Worm (Caenorhabditis elegans): ENCODE data around the gene T09F3.2.
A peak's percentile ranks its signal among the peaks of the same experiment; 100 is the strongest.

Gene T09F3.2

DNA sequence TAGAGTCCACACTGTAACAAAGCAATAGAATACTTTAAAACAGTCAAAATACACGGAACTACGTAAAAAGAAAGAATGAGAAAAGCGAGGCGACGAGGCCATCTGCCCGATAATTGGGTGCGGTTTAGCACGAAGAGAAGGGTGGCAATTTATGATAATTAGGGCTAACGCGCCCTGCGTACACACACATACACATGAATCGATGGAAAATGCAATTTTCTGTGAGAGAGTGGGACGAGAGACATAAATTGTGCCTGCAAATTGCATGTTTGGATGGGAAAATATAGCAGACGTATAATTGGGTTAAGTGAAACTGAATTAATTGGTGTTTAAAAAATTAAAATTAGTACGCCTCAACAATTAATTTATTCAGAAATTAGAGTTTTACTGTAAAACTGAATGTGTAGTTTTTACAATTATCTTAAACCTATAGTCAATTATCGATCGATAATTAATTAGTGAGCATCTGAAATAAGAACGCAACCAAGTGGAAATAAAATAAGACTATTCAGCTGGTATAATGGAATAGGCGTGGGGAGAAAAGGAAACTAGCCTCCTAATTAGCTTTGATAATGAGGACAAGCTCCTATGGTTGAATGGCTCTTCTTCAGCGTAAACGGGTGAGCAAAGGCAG lies 17.3 kb upstream of the T09F3.2 start:
- TF ChIP-seq ceh-91 (GFP tag; IDR thresholded peaks at IDR 0.05) (no peak), let-526 (GFP tag; IDR thresholded peaks at IDR 0.05) (no peak)

DNA sequence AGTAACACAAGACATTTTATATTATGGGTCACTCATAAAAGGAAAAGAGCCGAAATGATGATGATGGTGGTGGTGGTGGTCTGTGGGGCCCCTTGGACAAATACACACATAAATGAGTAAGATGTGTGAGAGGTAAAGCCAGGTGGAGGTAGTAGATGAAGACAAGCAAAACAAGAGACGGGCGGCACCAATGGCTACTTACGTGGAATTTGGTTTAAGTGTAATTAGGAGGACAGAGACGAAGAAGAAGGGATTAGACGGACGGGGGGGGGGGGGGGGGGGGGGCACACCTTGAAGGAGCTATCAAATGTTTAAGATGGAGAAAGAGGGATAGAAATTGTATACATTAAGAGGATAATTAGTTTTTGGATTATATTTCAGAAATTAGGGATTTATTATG lies 16.2 kb upstream of the T09F3.2 start:
- TF ChIP-seq gei-17 (GFP tag; optimal IDR thresholded peaks at IDR 0.05) (no peak), hlh-12 (tag; optimal IDR thresholded peaks at IDR 0.05) (no peak), zfh-2 (GFP tag; conservative IDR thresholded peaks at IDR 0.05) (no peak), sptf-2 (GFP tag; optimal IDR thresholded peaks at IDR 0.05) (no peak), lin-40 (tag; optimal IDR thresholded peaks at IDR 0.05) (no peak), nfya-1 (tag; optimal IDR thresholded peaks at IDR 0.05; ENCODE audit: borderline replicate concordance, insufficient read depth) (no peak), rcor-1 (GFP tag; IDR thresholded peaks at IDR 0.05) (no peak), ccch-3 (GFP tag; optimal IDR thresholded peaks at IDR 0.05) (no peak), mcd-1 (GFP tag; IDR thresholded peaks at IDR 0.05) (no peak), nhr-90 (tag; optimal IDR thresholded peaks at IDR 0.05) (no peak), atf-7 (tag; optimal IDR thresholded peaks at IDR 0.05) (no peak), unc-62 (GFP tag; optimal IDR thresholded peaks at IDR 0.05) (no peak), dpff-1 (tag; optimal IDR thresholded peaks at IDR 0.05) (no peak), aptf-2 (GFP tag; conservative IDR thresholded peaks at IDR 0.05) (no peak), madf-10 (tag; optimal IDR thresholded peaks at IDR 0.05) (no peak), let-526 (GFP tag; IDR thresholded peaks at IDR 0.05) (no peak), aptf-3 (GFP tag; IDR thresholded peaks at IDR 0.05) (no peak)

DNA sequence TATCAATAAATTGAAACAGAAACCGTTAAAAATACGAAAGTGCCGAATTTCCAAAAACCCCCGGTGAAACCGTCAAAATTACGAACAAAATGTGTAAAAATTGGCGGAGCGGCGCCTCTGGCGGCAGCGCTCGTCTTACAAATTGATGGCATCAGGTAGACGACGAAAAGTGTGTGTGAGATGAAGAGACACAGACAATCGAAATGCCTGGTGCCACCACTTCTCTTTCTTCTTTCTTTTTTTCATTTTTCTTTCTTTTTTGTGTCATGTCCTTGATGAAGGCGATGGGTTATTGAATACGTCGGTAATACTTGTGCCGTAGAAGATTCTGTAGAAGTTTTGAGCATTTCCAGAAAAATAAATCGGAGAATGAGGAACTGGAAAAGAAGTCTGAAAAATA lies 13.1 kb upstream of the T09F3.2 start:
- TF ChIP-seq hmg-1.2 (GFP tag; IDR thresholded peaks at IDR 0.05) (peak; percentile 62), ama-1 (optimal IDR thresholded peaks at IDR 0.05) (no peak), ama-1 (GFP tag; optimal IDR thresholded peaks at IDR 0.05) (no peak)

DNA sequence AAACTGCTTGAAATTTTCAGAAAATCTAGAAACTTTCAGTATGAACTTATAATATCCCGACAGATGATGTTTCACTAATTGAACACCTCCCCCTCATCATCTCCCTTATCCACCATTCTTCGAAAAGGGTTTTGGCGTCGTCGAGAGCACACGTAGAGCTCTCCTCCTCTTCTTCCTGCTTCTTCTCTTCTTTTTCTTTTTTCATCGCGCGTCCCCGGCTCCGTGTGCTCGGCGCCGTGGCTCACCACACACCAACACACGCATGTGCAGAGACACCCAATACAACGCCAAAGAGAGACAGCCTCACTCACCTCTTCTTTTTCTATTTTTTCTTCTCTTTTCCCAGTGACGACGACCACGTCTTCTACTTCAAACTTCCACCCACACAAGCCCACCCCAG lies 11.4 kb upstream of the T09F3.2 start:
- TF ChIP-seq egrh-3 (GFP tag; IDR thresholded peaks at IDR 0.05) (0 out of 2 replicates have a peak, but pooled peaks have one; percentile 30), K12H6.12 (tag; optimal IDR thresholded peaks at IDR 0.05) (no peak), zfh-2 (GFP tag; conservative IDR thresholded peaks at IDR 0.05) (peak; percentile 53; the same call in 1 of the 2 replicates)

DNA sequence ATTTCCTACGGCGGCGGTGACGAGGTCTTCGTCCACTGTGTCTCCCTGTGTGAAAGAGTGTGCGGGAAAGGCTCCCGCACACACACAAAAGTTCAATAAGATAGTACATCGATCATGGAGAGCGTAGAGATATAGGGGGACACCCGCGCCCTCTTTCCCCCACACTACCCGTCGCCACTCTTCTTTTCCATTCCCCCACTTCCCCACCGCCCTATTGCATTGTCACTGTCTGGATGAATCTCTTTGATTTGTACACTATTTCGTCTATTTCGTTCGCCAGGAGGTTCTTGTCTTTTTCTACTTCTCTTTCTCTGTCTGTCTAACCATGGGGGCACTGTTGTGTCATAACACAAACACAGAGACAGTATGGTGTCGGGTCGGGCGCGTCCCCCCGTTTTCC lies 8.7 kb upstream of the T09F3.2 start:
- TF ChIP-seq B0261.1 (tag; optimal IDR thresholded peaks at IDR 0.05) (no peak), hmg-1.2 (GFP tag; IDR thresholded peaks at IDR 0.05) (peak; percentile 65; the same call in 1 of the 2 replicates), chd-7 (tag; optimal IDR thresholded peaks at IDR 0.05) (peak; percentile 51), F57A8.1 (GFP tag; optimal IDR thresholded peaks at IDR 0.05) (no peak), madf-6 (GFP tag; IDR thresholded peaks at IDR 0.05) (no peak), ztf-3 (GFP tag; optimal IDR thresholded peaks at IDR 0.05) (no peak), Y56A3A.18 (GFP tag; IDR thresholded peaks at IDR 0.05) (peak; percentile 64; the same call in 1 of the 2 replicates), lir-1 (GFP tag; conservative IDR thresholded peaks at IDR 0.05) (no peak), tlf-1 (GFP tag; optimal IDR thresholded peaks at IDR 0.05) (no peak), egl-18 (GFP tag; IDR thresholded peaks at IDR 0.05) (no peak), nhr-179 (tag; optimal IDR thresholded peaks at IDR 0.05) (no peak), attf-3 (GFP tag; conservative IDR thresholded peaks at IDR 0.05) (no peak), rec-8 (tag; optimal IDR thresholded peaks at IDR 0.05) (no peak), lsl-1 (GFP tag; optimal IDR thresholded peaks at IDR 0.05) (no peak), egrh-3 (GFP tag; IDR thresholded peaks at IDR 0.05) (peak; percentile 65; the same call in 1 of the 2 replicates), K12H6.12 (tag; optimal IDR thresholded peaks at IDR 0.05) (no peak), ceh-58 (GFP tag; IDR thresholded peaks at IDR 0.05) (no peak), ets-4 (GFP tag; optimal IDR thresholded peaks at IDR 0.05) (no peak), snpc-1.3 (tag; optimal IDR thresholded peaks at IDR 0.05; ENCODE audit: insufficient read depth) (no peak), ceh-40 (GFP tag; IDR thresholded peaks at IDR 0.05) (no peak), hmg-20 (GFP tag; IDR thresholded peaks at IDR 0.05) (no peak), dpff-1 (tag; optimal IDR thresholded peaks at IDR 0.05) (no peak), ztf-18 (tag; optimal IDR thresholded peaks at IDR 0.05) (no peak)

Data from whole organism, young adult.